Worm (Caenorhabditis elegans): ENCODE results near the gene srh-44.

Gene srh-44

DNA sequence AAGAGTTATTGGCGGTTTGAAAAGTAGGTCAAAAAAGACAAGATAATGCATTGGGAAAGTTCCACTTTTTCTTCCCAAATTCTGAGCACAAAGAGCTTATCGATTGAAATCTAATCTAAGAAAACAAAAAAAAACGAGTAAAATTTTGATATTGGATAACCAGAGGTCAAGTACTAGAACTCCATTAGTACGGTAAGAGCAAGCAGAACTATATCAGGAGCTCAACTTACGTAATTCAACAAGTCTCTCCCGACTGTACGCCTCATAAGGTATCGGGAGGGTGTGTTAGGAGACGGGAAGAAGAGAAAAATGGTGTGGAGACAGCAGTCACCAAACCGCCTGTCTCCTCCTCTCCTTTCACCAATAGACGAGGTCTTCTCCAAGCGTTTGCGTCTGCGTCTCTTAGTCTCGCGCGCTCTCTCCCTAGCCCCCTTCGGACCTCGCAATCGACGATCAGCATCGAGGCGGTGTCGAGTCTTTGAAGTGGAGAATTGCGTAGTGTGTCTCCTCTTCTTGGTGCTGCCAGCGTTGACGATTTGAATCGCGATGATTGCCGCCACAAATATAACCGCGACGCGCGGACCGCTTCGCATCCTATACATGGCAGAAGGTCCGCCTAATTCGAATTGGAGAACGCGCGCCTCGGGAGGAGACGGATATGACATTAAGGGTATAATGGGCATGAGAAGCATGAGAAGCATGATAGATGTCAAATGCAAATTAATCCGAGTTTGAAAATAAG, 52.3 kb downstream of the srh-44 start, which contains the start of gene F54D5.5:
TSS of gene F54D5.5 (minus strand) at position 51 of the 742 bp plus-strand sequence.
- TF ChIP-seq scrt-1 (GFP tag; IDR thresholded peaks at IDR 0.05): no peak
- peak; percentile 87 for TF ChIP-seq hmg-4 (GFP tag; optimal IDR thresholded peaks at IDR 0.05)
- TF ChIP-seq hnd-1 (tag; optimal IDR thresholded peaks at IDR 0.05): no peak
- no peak for TF ChIP-seq hmbx-1 (tag; optimal IDR thresholded peaks at IDR 0.05)
- no peak for TF ChIP-seq ceh-13 (GFP tag; optimal IDR thresholded peaks at IDR 0.05)
- peak; percentile 27; the same call in 1 of the 2 replicates for TF ChIP-seq flt-1 (GFP tag; IDR thresholded peaks at IDR 0.05)
- TF ChIP-seq tbx-11 (GFP tag; IDR thresholded peaks at IDR 0.05): 0 out of 2 replicates have a peak, but pooled peaks have one; percentile 49
- no peak for TF ChIP-seq tbx-37 (GFP tag; conservative IDR thresholded peaks at IDR 0.05)
- TF ChIP-seq F13C5.2 (tag; optimal IDR thresholded peaks at IDR 0.05): peak; percentile 16
- 0 out of 2 replicates have a peak, but pooled peaks have one; percentile 38 for TF ChIP-seq sea-1 (GFP tag; conservative IDR thresholded peaks at IDR 0.05)
- no peak for TF ChIP-seq aly-1 (tag; optimal IDR thresholded peaks at IDR 0.05)
- no peak for TF ChIP-seq B0310.2 (tag; optimal IDR thresholded peaks at IDR 0.05)
- no peak for TF ChIP-seq ceh-36 (tag; optimal IDR thresholded peaks at IDR 0.05)
- TF ChIP-seq pes-1 (GFP tag; IDR thresholded peaks at IDR 0.05): 0 out of 2 replicates have a peak, but pooled peaks have one; percentile 18

Measured in whole organism, early embryonic.